Fruit fly (Drosophila melanogaster): ENCODE measurements around the gene CG10903.
"Not testable (repeated sequence)": the region's sequence is repeated elsewhere in the genome, so short reads cannot be mapped to it uniquely, and the experiment has no call there.

Gene CG10903

dm6 chr3R:8029496-8030013 is 656 bp upstream of the CG10903 start, which contains the start of gene ImpE3:
Gene ImpE3 (minus strand): TSS chr3R:8029546.
- TF ChIP-seq CG14711 (tag; optimal IDR thresholded peaks at IDR 0.05) (no peak), tj (GFP tag; optimal IDR thresholded peaks at IDR 0.05) (no peak), bab1 (GFP tag; optimal IDR thresholded peaks at IDR 0.05) (no peak), Crg-1 (GFP tag; optimal IDR thresholded peaks at IDR 0.05) (no peak), pad (GFP tag; optimal IDR thresholded peaks at IDR 0.05) (no peak), ovo (GFP tag; optimal IDR thresholded peaks at IDR 0.05) (no peak), CG12768 (GFP tag; optimal IDR thresholded peaks at IDR 0.05) (no peak), CG5204 (GFP tag; optimal IDR thresholded peaks at IDR 0.05) (no peak), CG33017 (tag; optimal IDR thresholded peaks at IDR 0.05) (no peak), CG1620 (GFP tag; optimal IDR thresholded peaks at IDR 0.05) (no peak), toe (GFP tag; optimal IDR thresholded peaks at IDR 0.05) (no peak), CG7045 (GFP tag; optimal IDR thresholded peaks at IDR 0.05) (no peak), Clk (GFP tag; optimal IDR thresholded peaks at IDR 0.05) (no peak), CG11617 (GFP tag; optimal IDR thresholded peaks at IDR 0.05) (no peak)

dm6 chr3R:8032923-8033478 is 2.8 kb downstream of the CG10903 start, which contains the start of the genes CG11035 and unc-45:
Gene CG11035 (minus strand): TSS chr3R:8033009.
Gene unc-45 (plus strand): TSS chr3R:8033301.
- TF ChIP-seq CG7045 (GFP tag; optimal IDR thresholded peaks at IDR 0.05) (peak; percentile 51), CG1620 (GFP tag; optimal IDR thresholded peaks at IDR 0.05) (peak; percentile 14), CG12768 (GFP tag; optimal IDR thresholded peaks at IDR 0.05) (no peak), Clk (GFP tag; optimal IDR thresholded peaks at IDR 0.05) (no peak), pad (GFP tag; optimal IDR thresholded peaks at IDR 0.05) (peak; percentile 18), toe (GFP tag; optimal IDR thresholded peaks at IDR 0.05) (peak; percentile 79), CG5204 (GFP tag; optimal IDR thresholded peaks at IDR 0.05) (no peak), kay (GFP tag; ENCODE audit: borderline replicate concordance) (peak; percentile 98), ovo (GFP tag; optimal IDR thresholded peaks at IDR 0.05) (no peak), cnc (optimal IDR thresholded peaks at IDR 0.05) (no peak), CG7101 (tag; optimal IDR thresholded peaks at IDR 0.05) (peak; percentile 33), Mnt (GFP tag; optimal IDR thresholded peaks at IDR 0.05) (peak; percentile 62), CG33017 (tag; optimal IDR thresholded peaks at IDR 0.05) (peak; percentile 29), cic (GFP tag; optimal IDR thresholded peaks at IDR 0.05) (peak; percentile 10), Crg-1 (GFP tag; optimal IDR thresholded peaks at IDR 0.05) (peak; percentile 28), CG11617 (GFP tag; optimal IDR thresholded peaks at IDR 0.05) (peak; percentile 63), bab1 (GFP tag; optimal IDR thresholded peaks at IDR 0.05) (peak; percentile 70), tj (GFP tag; optimal IDR thresholded peaks at IDR 0.05) (peak; percentile 64), Hr96 (GFP tag; optimal IDR thresholded peaks at IDR 0.05) (no peak), CG14711 (tag; optimal IDR thresholded peaks at IDR 0.05) (peak; percentile 53)

DNA sequence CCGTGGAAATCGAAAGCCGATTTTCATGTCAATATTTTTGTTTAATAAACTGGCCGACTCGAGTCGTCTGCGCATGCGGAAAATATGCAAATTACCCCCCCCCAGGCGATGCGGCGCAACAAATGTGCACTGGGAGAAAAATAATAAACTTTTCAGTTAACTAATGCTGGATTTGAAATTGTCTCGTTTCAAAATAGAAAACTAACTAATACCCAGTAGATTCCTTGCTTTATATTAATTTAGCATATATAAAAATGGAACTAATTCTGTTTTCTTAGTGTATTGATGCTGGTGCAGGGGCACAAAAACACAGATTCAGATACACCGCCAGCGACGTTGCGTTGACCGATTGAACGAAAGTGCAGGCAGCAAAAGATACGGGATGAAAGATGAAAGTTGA is 7.7 kb downstream of the CG10903 start:
- TF ChIP-seq CG33017 (tag; optimal IDR thresholded peaks at IDR 0.05) = no peak
- no peak for TF ChIP-seq bab1 (GFP tag; optimal IDR thresholded peaks at IDR 0.05)
- no peak for TF ChIP-seq cic (GFP tag; optimal IDR thresholded peaks at IDR 0.05)
- no peak for TF ChIP-seq CG12768 (GFP tag; optimal IDR thresholded peaks at IDR 0.05)
- no peak for TF ChIP-seq Mnt (GFP tag; optimal IDR thresholded peaks at IDR 0.05)
- TF ChIP-seq ovo (GFP tag; optimal IDR thresholded peaks at IDR 0.05) = no peak
- no peak for TF ChIP-seq cnc (optimal IDR thresholded peaks at IDR 0.05)
- TF ChIP-seq toe (GFP tag; optimal IDR thresholded peaks at IDR 0.05) = no peak
- no peak for TF ChIP-seq Clk (GFP tag; optimal IDR thresholded peaks at IDR 0.05)
- TF ChIP-seq CG7045 (GFP tag; optimal IDR thresholded peaks at IDR 0.05) = no peak
- no peak for TF ChIP-seq kay (GFP tag; ENCODE audit: borderline replicate concordance)
- no peak for TF ChIP-seq CG1620 (GFP tag; optimal IDR thresholded peaks at IDR 0.05)
- TF ChIP-seq Hr96 (GFP tag; optimal IDR thresholded peaks at IDR 0.05) = no peak
- TF ChIP-seq CG5204 (GFP tag; optimal IDR thresholded peaks at IDR 0.05) = no peak
- TF ChIP-seq CG14711 (tag; optimal IDR thresholded peaks at IDR 0.05) = no peak
- no peak for TF ChIP-seq CG7101 (tag; optimal IDR thresholded peaks at IDR 0.05)
- TF ChIP-seq tj (GFP tag; optimal IDR thresholded peaks at IDR 0.05) = no peak
- no peak for TF ChIP-seq pad (GFP tag; optimal IDR thresholded peaks at IDR 0.05)
- TF ChIP-seq Crg-1 (GFP tag; optimal IDR thresholded peaks at IDR 0.05) = no peak
- no peak for TF ChIP-seq CG11617 (GFP tag; optimal IDR thresholded peaks at IDR 0.05)

DNA sequence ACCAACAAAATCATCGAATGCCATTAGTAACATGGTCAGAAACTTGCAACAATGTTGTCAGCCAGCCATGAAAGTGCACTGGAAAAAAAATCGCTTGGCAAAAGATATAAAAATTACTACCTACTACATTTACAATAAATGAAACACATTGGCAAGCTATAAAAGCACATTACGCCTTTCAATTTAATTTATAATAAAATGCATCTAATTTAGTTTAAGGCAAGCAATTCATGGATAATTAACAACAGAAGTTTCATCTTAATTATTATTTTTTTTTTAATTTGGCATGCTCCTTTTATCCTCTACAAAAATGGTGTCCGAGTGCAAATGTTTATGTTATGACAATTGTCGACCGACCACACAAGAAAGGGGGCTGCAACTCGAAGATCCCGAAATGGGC is 8.7 kb downstream of the CG10903 start:
- no peak for TF ChIP-seq toe (GFP tag; optimal IDR thresholded peaks at IDR 0.05)
- TF ChIP-seq CG14711 (tag; optimal IDR thresholded peaks at IDR 0.05) = no peak
- no peak for TF ChIP-seq cic (GFP tag; optimal IDR thresholded peaks at IDR 0.05)
- no peak for TF ChIP-seq CG7045 (GFP tag; optimal IDR thresholded peaks at IDR 0.05)
- TF ChIP-seq CG12768 (GFP tag; optimal IDR thresholded peaks at IDR 0.05) = no peak
- TF ChIP-seq Clk (GFP tag; optimal IDR thresholded peaks at IDR 0.05) = no peak
- no peak for TF ChIP-seq bab1 (GFP tag; optimal IDR thresholded peaks at IDR 0.05)
- no peak for TF ChIP-seq pad (GFP tag; optimal IDR thresholded peaks at IDR 0.05)
- no peak for TF ChIP-seq CG11617 (GFP tag; optimal IDR thresholded peaks at IDR 0.05)
- no peak for TF ChIP-seq CG1620 (GFP tag; optimal IDR thresholded peaks at IDR 0.05)
- TF ChIP-seq tj (GFP tag; optimal IDR thresholded peaks at IDR 0.05) = no peak
- TF ChIP-seq Hr96 (GFP tag; optimal IDR thresholded peaks at IDR 0.05) = no peak

DNA sequence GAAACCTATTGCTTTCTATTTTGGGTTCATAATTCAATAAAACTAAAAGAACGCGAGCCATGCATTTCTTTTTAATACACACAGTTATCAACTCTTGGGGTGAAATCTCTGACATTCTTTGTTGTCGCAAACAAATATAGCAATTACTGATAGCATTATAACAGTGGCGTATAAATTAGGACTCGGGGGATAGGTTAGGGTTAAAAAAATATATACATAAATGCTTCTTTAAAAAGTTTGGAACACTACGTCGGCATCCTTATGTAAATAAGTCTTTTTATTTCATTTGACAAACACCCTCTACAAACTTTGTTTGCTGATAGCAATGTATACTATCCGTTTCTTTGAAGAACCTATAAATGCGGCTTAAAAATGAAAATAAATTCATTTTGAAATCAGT is 10.6 kb downstream of the CG10903 start, which contains the start of gene CG43060:
CG43060 (plus strand) TSS at position 382 of the 400 bp plus-strand sequence.
- TF ChIP-seq kay (GFP tag; ENCODE audit: borderline replicate concordance) = peak; percentile 31
- TF ChIP-seq toe (GFP tag; optimal IDR thresholded peaks at IDR 0.05) = no peak

DNA sequence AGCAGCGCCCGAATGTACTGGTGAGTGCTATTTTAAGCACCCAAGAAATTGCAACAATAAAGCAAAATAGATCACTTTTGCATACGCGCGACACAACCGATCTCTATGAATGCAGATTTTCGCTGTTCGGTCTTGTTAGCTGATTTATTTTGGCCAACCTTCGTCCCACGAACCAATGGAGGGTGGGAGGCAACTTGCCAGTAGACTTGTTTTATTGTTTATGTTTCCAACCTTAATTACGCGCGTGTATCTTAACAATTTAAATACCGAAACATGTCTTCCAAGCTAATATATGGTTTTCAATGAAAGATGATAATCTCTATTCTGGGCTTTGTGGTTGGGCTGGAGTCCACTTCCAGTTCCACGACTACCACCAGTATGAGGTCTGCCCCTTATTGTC is 18.7 kb downstream of the CG10903 start, which contains the start of gene CG43618:
CG43618 (plus strand) TSS at position 301 of the 400 bp plus-strand sequence.
- TF ChIP-seq Mnt (GFP tag; optimal IDR thresholded peaks at IDR 0.05); CG14711 (tag; optimal IDR thresholded peaks at IDR 0.05); CG33017 (tag; optimal IDR thresholded peaks at IDR 0.05): not testable (repeated sequence)

All from whole organism, adult.